Worm (Caenorhabditis elegans) whole organism, young adult: ENCODE data around the gene F18E3.13.

Experiments used
- B0261.1 ChIP-seq: sonication (generic microtip); optimal IDR thresholded peaks from 2 replicates; lab custom pipeline; 2016; ENCODE audit warnings: mild to moderate bottlenecking, missing genetic modification characterization, moderate library complexity, missing compliant biosample characterization
- F52B5.7 ChIP-seq: sonication (generic microtip); optimal IDR thresholded peaks from 2 replicates; lab custom pipeline; 2016; ENCODE audit warnings: mild to moderate bottlenecking, missing genetic modification characterization, missing compliant biosample characterization
- F57A8.1 ChIP-seq: fragments of 200-800 bp; sonication (Bioruptor generic); optimal IDR thresholded peaks from 2 replicates; lab custom pipeline; 2018; ENCODE audit warnings: mild to moderate bottlenecking, missing genetic modification characterization, moderate library complexity, missing compliant biosample characterization
- F57C9.4 ChIP-seq: sonication (generic microtip); optimal IDR thresholded peaks from 2 replicates; lab custom pipeline; 2017; ENCODE audit warnings: mild to moderate bottlenecking, missing genetic modification characterization, missing compliant biosample characterization
- K11D2.4 ChIP-seq: fragments of 200-800 bp; sonication (Bioruptor generic); IDR thresholded peaks from 2 replicates; pipeline ENCODE4 v1.3.6; 2022; ENCODE audit warnings: missing genetic modification reagents, missing genetic modification characterization, missing compliant biosample characterization
- Y53G8AR.9 ChIP-seq: fragments of 200-800 bp; sonication (Bioruptor generic); conservative IDR thresholded peaks from 2 replicates; pipeline ENCODE4 v1.3.6; 2022; ENCODE audit warnings: missing genetic modification reagents, missing genetic modification characterization, missing compliant biosample characterization
- Y79H2A.3 ChIP-seq: fragments of 200-800 bp; sonication (Bioruptor generic); conservative IDR thresholded peaks from 2 replicates; pipeline ENCODE4 v1.3.6; 2022; ENCODE audit warnings: missing genetic modification reagents, missing genetic modification characterization, missing compliant biosample characterization
- akir-1 ChIP-seq: fragments of 200-800 bp; sonication (Bioruptor generic); optimal IDR thresholded peaks from 2 replicates; lab custom pipeline; 2018; ENCODE audit warnings: mild to moderate bottlenecking, missing genetic modification characterization, moderate library complexity, missing compliant biosample characterization
- ama-1 ChIP-seq, 3 experiments: fragments of 150-350 bp in 1 of 3; sonication (generic microtip) in 2 of 3; optimal IDR thresholded peaks; 2 replicates each; lab custom pipeline; 2014 to 2018; ENCODE audit warnings: missing biosample characterization in 2 of 3, missing genetic modification characterization in 2 of 3, missing genetic modification reagents in 2 of 3
- attf-5 ChIP-seq: fragments of 200-800 bp; sonication (Bioruptor generic); optimal IDR thresholded peaks from 2 replicates; lab custom pipeline; 2018; ENCODE audit warnings: mild to moderate bottlenecking, missing genetic modification characterization, missing compliant biosample characterization
- bed-1 ChIP-seq: fragments of 200-800 bp; sonication (Bioruptor generic); IDR thresholded peaks from 2 replicates; pipeline ENCODE4 v1.3.6; 2022; ENCODE audit warnings: missing genetic modification reagents, missing genetic modification characterization, missing compliant biosample characterization
- bed-2 ChIP-seq: fragments of 200-800 bp; sonication (Bioruptor generic); IDR thresholded peaks from 2 replicates; pipeline ENCODE4 v1.3.6; 2022; ENCODE audit warnings: missing genetic modification reagents, missing genetic modification characterization, missing compliant biosample characterization
- cebp-2 ChIP-seq: fragments of 200-800 bp; sonication (Bioruptor generic); IDR thresholded peaks from 2 replicates; pipeline ENCODE4 v1.3.6; 2022; ENCODE audit warnings: missing genetic modification characterization, missing compliant biosample characterization
- ceh-58 ChIP-seq: fragments of 200-800 bp; sonication (Bioruptor generic); IDR thresholded peaks from 2 replicates; pipeline ENCODE4 v1.3.6; 2022; ENCODE audit warnings: missing genetic modification characterization, missing compliant biosample characterization
- chd-7 ChIP-seq: sonication (generic microtip); optimal IDR thresholded peaks from 2 replicates; lab custom pipeline; 2016; ENCODE audit warnings: mild to moderate bottlenecking, missing genetic modification characterization, moderate library complexity, missing compliant biosample characterization
- die-1 ChIP-seq: sonication (generic microtip); optimal IDR thresholded peaks from 2 replicates; lab custom pipeline; 2016; ENCODE audit warnings: missing genotype, mild to moderate bottlenecking, missing genetic modification characterization, missing compliant biosample characterization
- dpff-1 ChIP-seq: sonication (generic microtip); optimal IDR thresholded peaks from 2 replicates; lab custom pipeline; 2017; ENCODE audit warnings: mild to moderate bottlenecking, missing genetic modification characterization, missing compliant biosample characterization
- dpl-1 ChIP-seq: fragments of 150-350 bp; optimal IDR thresholded peaks from 2 replicates; lab custom pipeline; 2014; ENCODE audit warnings: missing biosample characterization, missing genetic modification reagents, missing genetic modification characterization
- egl-18 ChIP-seq: fragments of 200-800 bp; sonication (Bioruptor generic); IDR thresholded peaks from 2 replicates; pipeline ENCODE4 v1.3.6; 2022; ENCODE audit warnings: missing genetic modification reagents, missing genetic modification characterization, missing compliant biosample characterization
- egrh-3 ChIP-seq: fragments of 200-800 bp; sonication (Bioruptor generic); IDR thresholded peaks from 2 replicates; pipeline ENCODE4 v1.3.6; 2022; ENCODE audit warnings: missing genetic modification reagents, missing genetic modification characterization, missing compliant biosample characterization
- fkh-3 ChIP-seq: sonication (generic microtip); optimal IDR thresholded peaks from 2 replicates; lab custom pipeline; 2016; ENCODE audit warnings: mild to moderate bottlenecking, missing genetic modification characterization, missing compliant biosample characterization
- hmg-1.2 ChIP-seq: fragments of 200-800 bp; sonication (Bioruptor generic); IDR thresholded peaks from 2 replicates; pipeline ENCODE4 v1.3.6; 2022; ENCODE audit warnings: missing genetic modification reagents, missing genetic modification characterization, missing compliant biosample characterization
- hmg-20 ChIP-seq: fragments of 200-800 bp; sonication (Bioruptor generic); IDR thresholded peaks from 2 replicates; pipeline ENCODE4 v1.3.6; 2022; ENCODE audit warnings: missing genetic modification reagents, missing genetic modification characterization, missing compliant biosample characterization
- let-607 ChIP-seq, 2 experiments: fragments of 200-800 bp in 1 of 2; sonication (Bioruptor generic) in 1 of 2; sonication (generic microtip) in 1 of 2; optimal IDR thresholded peaks; 2 replicates each; lab custom pipeline; 2016 to 2018; ENCODE audit warnings: mild to moderate bottlenecking in 2 of 2, missing compliant biosample characterization in 2 of 2, missing genetic modification characterization in 2 of 2, moderate library complexity in 2 of 2, missing genotype in 1 of 2
- lin-26 ChIP-seq: fragments of 200-800 bp; sonication (Bioruptor generic); IDR thresholded peaks from 2 replicates; pipeline ENCODE4 v1.3.6; 2022; ENCODE audit warnings: missing genetic modification reagents, missing genetic modification characterization, missing compliant biosample characterization
- lin-35 ChIP-seq, 3 experiments: fragments of 150-350 bp in 2 of 3; sonication (generic microtip) in 1 of 3; optimal IDR thresholded peaks; 2 replicates each; lab custom pipeline; 2014 to 2018; ENCODE audit warnings: missing biosample characterization in 3 of 3, missing genetic modification characterization in 3 of 3, missing genetic modification reagents in 3 of 3
- lir-1 ChIP-seq: fragments of 200-800 bp; sonication (Bioruptor generic); conservative IDR thresholded peaks from 2 replicates; pipeline ENCODE4 v1.3.6; 2022; ENCODE audit warnings: missing genetic modification reagents, missing genetic modification characterization, missing compliant biosample characterization
- lsy-27 ChIP-seq: sonication (generic microtip); optimal IDR thresholded peaks from 2 replicates; lab custom pipeline; 2017; ENCODE audit warnings: missing genetic modification characterization, mild to moderate bottlenecking, missing compliant biosample characterization, antibody characterized with exemption, missing genotype, borderline replicate concordance; ENCODE audit not compliant: insufficient read depth
- madf-10 ChIP-seq: sonication (generic microtip); optimal IDR thresholded peaks from 2 replicates; lab custom pipeline; 2016; ENCODE audit warnings: mild to moderate bottlenecking, missing genetic modification characterization, missing compliant biosample characterization
- madf-6 ChIP-seq: fragments of 200-800 bp; sonication (Bioruptor generic); IDR thresholded peaks from 2 replicates; pipeline ENCODE4 v1.3.6; 2022; ENCODE audit warnings: missing genetic modification reagents, missing genetic modification characterization, missing compliant biosample characterization
- madf-8 ChIP-seq: fragments of 200-800 bp; sonication (Bioruptor generic); conservative IDR thresholded peaks from 2 replicates; pipeline ENCODE4 v1.3.6; 2022; ENCODE audit warnings: missing genetic modification reagents, missing genetic modification characterization, missing compliant biosample characterization
- mxl-1 ChIP-seq: sonication (generic microtip); optimal IDR thresholded peaks from 2 replicates; lab custom pipeline; 2016; ENCODE audit warnings: missing genetic modification characterization, missing compliant biosample characterization
- nfyb-1 ChIP-seq: fragments of 200-800 bp; sonication (Bioruptor generic); IDR thresholded peaks from 2 replicates; pipeline ENCODE4 v1.3.6; 2022; ENCODE audit warnings: missing genetic modification reagents, missing genetic modification characterization, missing compliant biosample characterization
- pha-4 ChIP-seq: fragments of 150-350 bp; sonication (generic microtip); optimal IDR thresholded peaks from 2 replicates; lab custom pipeline; 2014; ENCODE audit warnings: missing biosample characterization, missing genetic modification reagents, missing genetic modification characterization
- snpc-1.1 ChIP-seq: sonication (generic microtip); optimal IDR thresholded peaks from 2 replicates; lab custom pipeline; 2017; ENCODE audit warnings: missing genetic modification characterization, mild to moderate bottlenecking, missing compliant biosample characterization, antibody characterized with exemption, moderate library complexity, missing genotype, missing genetic modification reagents; ENCODE audit not compliant: insufficient read depth
- snpc-4 ChIP-seq, 5 experiments: fragments of 150-350 bp in 1 of 5; sonication (generic microtip) in 4 of 5; optimal IDR thresholded peaks; 2 replicates each; lab custom pipeline; 2014 to 2018; ENCODE audit warnings: missing genetic modification characterization in 5 of 5, missing biosample characterization in 3 of 5, antibody characterized with exemption in 2 of 5, mild to moderate bottlenecking in 2 of 5, missing compliant biosample characterization in 2 of 5, missing genotype in 2 of 5, moderate library complexity in 2 of 5, missing genetic modification reagents in 1 of 5
- somi-1 ChIP-seq: fragments of 200-800 bp; sonication (Bioruptor generic); optimal IDR thresholded peaks from 2 replicates; lab custom pipeline; 2018; ENCODE audit warnings: mild to moderate bottlenecking, missing genetic modification characterization, missing compliant biosample characterization
- tlf-1 ChIP-seq: fragments of 200-800 bp; sonication (Bioruptor generic); optimal IDR thresholded peaks from 2 replicates; lab custom pipeline; 2018; ENCODE audit warnings: mild to moderate bottlenecking, missing genetic modification characterization, missing compliant biosample characterization
- ztf-18 ChIP-seq: sonication (generic microtip); optimal IDR thresholded peaks from 2 replicates; lab custom pipeline; 2016; ENCODE audit warnings: missing genotype, mild to moderate bottlenecking, missing genetic modification characterization, missing compliant biosample characterization

The F18E3.13 gene

DNA sequence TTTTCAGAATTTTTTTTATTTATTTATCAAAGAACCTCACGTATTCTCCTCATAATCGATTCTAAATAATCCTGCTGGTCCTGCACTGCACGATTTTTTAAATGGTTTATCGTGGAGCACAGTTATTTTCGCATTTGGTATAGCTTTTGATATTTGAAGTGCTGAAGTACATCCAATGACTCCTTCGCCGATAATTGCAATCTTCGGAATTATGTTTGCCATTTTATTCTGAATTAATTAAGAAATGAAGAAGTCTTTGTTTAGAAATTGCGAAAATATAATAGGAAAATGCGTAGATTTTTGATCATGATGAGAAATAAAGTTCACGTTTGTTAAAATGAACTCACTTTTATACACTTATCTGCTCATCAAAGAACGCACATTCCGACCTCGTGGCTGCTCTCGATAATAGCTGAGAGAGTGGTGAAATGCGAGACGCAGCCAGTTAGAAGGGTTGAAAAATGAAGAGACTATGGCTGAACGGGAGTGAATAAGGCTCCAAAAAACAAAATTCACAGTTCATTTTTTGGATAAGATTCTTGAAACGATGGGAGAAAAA, 18.9 kb downstream of the F18E3.13 start (continued):
- peak; percentile 32; the same call in 1 of the 2 replicates for TF ChIP-seq hmg-1.2 (GFP tag; lab: Robert Waterston, UW)
- no peak for TF ChIP-seq lir-1 (GFP tag; lab: Robert Waterston, UW)
- no peak for TF ChIP-seq egl-18 (GFP tag; lab: Robert Waterston, UW)
- TF ChIP-seq somi-1 (GFP tag; lab: Kevin White, UChicago) = peak; percentile 50
- no peak for TF ChIP-seq fkh-3 (tag; lab: Kevin White, UChicago)
- no peak for TF ChIP-seq cebp-2 (GFP tag; lab: Robert Waterston, UW)
- TF ChIP-seq ztf-18 = no peak
- peak; percentile 24 for TF ChIP-seq madf-10 (tag; lab: Kevin White, UChicago)
- peak; percentile 36; the same call in 1 of the 2 replicates for TF ChIP-seq Y53G8AR.9
- no peak for TF ChIP-seq B0261.1 (tag; lab: Kevin White, UChicago)

DNA sequence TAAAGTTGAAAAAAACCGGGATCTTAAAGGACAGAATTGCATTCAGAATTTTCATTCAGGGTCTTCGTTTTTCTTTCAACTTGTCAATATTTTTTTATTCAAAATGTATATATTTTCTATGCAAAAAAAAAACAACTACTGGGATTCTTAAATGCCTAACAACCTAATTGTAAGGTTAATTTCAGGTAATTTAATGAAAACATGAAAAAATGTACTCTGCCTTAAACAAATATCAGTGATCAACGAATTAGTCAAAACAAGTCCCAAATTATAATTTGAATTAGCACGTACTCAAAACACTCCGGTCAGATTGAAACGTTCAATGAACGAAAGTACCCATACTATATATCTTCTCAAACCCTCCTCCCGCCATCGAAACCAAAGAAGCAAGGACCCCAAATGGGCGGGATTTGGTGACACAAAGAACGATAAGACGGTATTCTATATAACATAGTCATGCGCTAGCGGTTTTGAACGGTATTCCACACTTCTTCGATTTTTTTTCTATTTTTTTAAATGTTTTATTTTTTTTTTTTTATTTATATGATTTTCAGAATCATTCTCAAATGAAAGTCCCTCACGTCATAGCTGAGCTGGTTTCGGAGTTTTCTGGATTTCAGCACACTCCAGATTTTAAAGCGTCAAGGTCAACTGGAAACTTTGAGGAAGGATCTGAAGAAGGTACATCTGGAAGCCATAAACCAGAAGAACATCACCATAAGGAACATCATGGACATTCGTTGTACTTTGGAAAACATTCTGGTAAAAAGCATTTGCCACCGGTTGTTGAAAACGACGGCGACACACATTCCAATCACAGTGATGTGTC, 19.6 kb downstream of the F18E3.13 start, which contains the start of the genes ddo-2 and F25E5.8:
Gene ddo-2, minus strand, starts transcription at position 330 of the 829 bp plus-strand sequence.
Gene F25E5.8, plus strand, starts transcription at position 555 of the 829 bp plus-strand sequence.
- peak; percentile 71 for TF ChIP-seq ama-1 (optimal IDR thresholded peaks at IDR 0.05; lab: Kevin White, UChicago)
- no peak for TF ChIP-seq ama-1 (GFP tag; optimal IDR thresholded peaks at IDR 0.05; lab: Kevin White, UChicago)
- TF ChIP-seq hmg-1.2 (GFP tag; lab: Robert Waterston, UW) = no peak
- TF ChIP-seq bed-2 (GFP tag; lab: Robert Waterston, UW) = no peak
- TF ChIP-seq lin-26 (GFP tag; lab: Robert Waterston, UW) = 0 out of 2 replicates have a peak, but pooled peaks have one; percentile 18
- TF ChIP-seq nfyb-1 (GFP tag; lab: Robert Waterston, UW) = 0 out of 2 replicates have a peak, but pooled peaks have one; percentile 15
- TF ChIP-seq, all 124 proteins: peak for 3

DNA sequence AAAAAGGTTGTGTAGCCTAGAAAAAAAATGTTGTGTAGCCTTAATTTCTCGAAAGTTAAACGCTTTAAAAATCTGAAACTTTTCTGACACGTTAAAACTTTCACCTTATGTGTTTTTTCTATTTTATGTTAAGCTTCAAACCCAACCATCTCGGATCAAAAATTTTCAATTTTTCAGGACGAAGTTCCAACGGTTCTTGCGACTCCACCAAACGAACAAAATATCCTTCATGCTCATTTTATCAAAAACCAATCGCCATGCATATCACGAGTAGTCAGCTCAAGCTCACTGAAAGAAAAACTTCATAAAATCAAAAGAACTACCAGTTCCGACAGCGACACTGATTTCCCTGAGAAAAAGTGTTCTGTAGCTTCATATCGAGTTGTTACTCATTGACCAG, 20.5 kb downstream of the F18E3.13 start:
- TF ChIP-seq Y53G8AR.9 (0 out of 2 replicates have a peak, but pooled peaks have one; percentile 25), bed-1 (no peak), dpff-1 (tag; lab: Kevin White, UChicago) (no peak), snpc-1.1 (tag; lab: Kevin White, UChicago) (no peak)

DNA sequence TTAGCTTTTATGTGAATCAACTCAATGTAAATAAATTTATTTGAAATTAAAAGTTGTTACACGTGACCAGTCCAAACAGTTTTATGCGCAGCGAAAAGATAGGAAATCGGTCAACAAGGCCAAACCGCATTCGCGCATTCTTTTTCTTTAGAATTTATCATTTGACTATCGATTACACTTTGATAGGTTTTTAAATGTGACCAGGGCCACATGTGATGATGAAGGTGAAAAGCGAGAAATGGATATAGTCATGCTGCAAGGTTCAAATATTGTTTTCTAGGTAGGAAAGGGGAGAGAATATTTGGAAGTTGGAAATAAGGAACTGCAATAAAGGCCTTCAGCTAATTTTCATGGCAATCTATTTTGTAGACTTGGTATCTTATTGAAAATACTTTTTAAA, 20.9 kb downstream of the F18E3.13 start:
- TF ChIP-seq chd-7 (tag; lab: Kevin White, UChicago) (peak; percentile 32), madf-6 (GFP tag; lab: Robert Waterston, UW) (0 out of 2 replicates have a peak, but pooled peaks have one; percentile 32), mxl-1 (tag; lab: Kevin White, UChicago) (no peak), dpl-1 (GFP tag; lab: Kevin White, UChicago) (no peak), snpc-4 (GFP tag; optimal IDR thresholded peaks at IDR 0.05; lab: Kevin White, UChicago) (no peak), snpc-4 (tag; optimal IDR thresholded peaks at IDR 0.05; lab: Kevin White, UChicago) (no peak), madf-8 (GFP tag; lab: Robert Waterston, UW) (no peak), F57A8.1 (no peak), Y53G8AR.9 (peak; percentile 34; the same call in 1 of the 2 replicates), die-1 (tag; lab: Kevin White, UChicago) (peak; percentile 19), pha-4 (tag; lab: Kevin White, UChicago) (no peak), F57C9.4 (tag; lab: Kevin White, UChicago) (no peak), ceh-58 (no peak), lsy-27 (tag; lab: Kevin White, UChicago) (no peak), hmg-20 (no peak), Y79H2A.3 (GFP tag; lab: Robert Waterston, UW) (no peak), attf-5 (GFP tag; lab: Kevin White, UChicago) (no peak), F52B5.7 (tag; lab: Kevin White, UChicago) (no peak), let-607 (tag; optimal IDR thresholded peaks at IDR 0.05; lab: Kevin White, UChicago) (no peak), egrh-3 (GFP tag; lab: Robert Waterston, UW) (no peak), akir-1 (GFP tag; lab: Kevin White, UChicago) (no peak), tlf-1 (GFP tag; lab: Kevin White, UChicago) (no peak), K11D2.4 (GFP tag; lab: Robert Waterston, UW) (no peak), lin-35 (GFP tag; optimal IDR thresholded peaks at IDR 0.05; lab: Kevin White, UChicago) (no peak)
